Fruit fly (Drosophila melanogaster) Kc167 (cell line): Measurements from ENCODE around the gene ND-ACP.

ENCODE experiments used
- h ChIP-seq: fragments of >200 bp; optimal IDR thresholded peaks from 3 replicates; lab custom pipeline; 2018; ENCODE audit warnings: missing external identifiers
- ttk ChIP-seq: sonication (Bioruptor generic); optimal IDR thresholded peaks from 2 replicates; lab custom pipeline; 2017; ENCODE audit warnings: missing external identifiers

DNA sequence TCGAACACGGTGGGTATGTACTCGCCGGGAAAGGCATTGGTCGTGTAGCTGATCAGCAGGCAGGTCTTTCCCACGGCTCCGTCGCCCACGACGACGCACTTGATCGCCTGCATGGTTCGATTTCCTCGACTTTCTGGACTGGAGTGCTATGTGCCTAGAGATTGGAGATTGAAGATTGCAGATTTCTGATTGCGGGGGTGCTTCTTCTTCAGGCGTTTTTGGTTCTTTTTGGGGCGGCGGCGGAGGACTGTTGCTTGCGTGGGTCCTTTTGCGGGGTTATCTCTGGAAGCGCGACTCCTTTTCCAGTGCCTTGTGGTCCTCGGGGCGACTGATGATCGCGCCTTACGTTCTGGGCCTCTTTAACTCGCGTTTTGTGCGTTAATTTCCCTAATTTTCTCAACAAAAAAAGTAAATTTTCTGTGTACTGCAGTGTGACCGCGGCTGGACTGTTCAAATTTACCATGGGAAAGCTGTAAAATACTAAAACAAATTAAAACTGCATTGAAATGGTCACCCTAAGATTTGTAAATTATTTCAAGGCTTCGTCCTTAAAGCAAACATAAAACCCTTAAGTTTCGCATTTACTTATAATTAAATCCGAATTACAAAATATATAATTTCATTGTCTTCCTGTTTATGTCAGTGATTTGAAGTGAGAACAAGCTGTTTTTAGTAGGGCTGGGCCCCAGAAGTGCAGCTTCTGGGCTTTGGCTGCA is 27.4 kb upstream of the ND-ACP start, which contains the start of the genes Rac1 and Acat2:
- no peak for TF ChIP-seq ttk (lab: Kevin White, UChicago)
- TF ChIP-seq h: no peak
